Fruit fly (Drosophila melanogaster) whole organism, embryonic: ENCODE measurements around the gene bun.
A peak's percentile ranks its signal among the peaks of the same experiment; 100 is the strongest.

Experiments used
- Bdp1 ChIP-seq: fragments of 200-800 bp; sonication (Bioruptor generic); optimal IDR thresholded peaks from 3 replicates; lab custom pipeline; 2016; ENCODE audit warnings: missing biosample characterization, missing genetic modification characterization
- CG1024 ChIP-seq: fragments of 200-800 bp; sonication (Bioruptor generic); IDR thresholded peaks from 2 replicates; pipeline ENCODE4 v1.3.6; 2022; ENCODE audit warnings: missing biosample characterization, missing genetic modification characterization
- CG10543 ChIP-seq: fragments of 200-800 bp; sonication (Bioruptor generic); optimal IDR thresholded peaks from 3 replicates; lab custom pipeline; 2017; ENCODE audit warnings: missing biosample characterization, mild to moderate bottlenecking, missing genetic modification characterization, moderate library complexity
- CG12071 ChIP-seq: fragments of 200-800 bp; sonication (Bioruptor generic); optimal IDR thresholded peaks from 3 replicates; lab custom pipeline; 2018; ENCODE audit warnings: missing biosample characterization, mild to moderate bottlenecking, missing genetic modification characterization
- CG12769 ChIP-seq: fragments of 200-800 bp; sonication (Bioruptor generic); optimal IDR thresholded peaks from 2 replicates; lab custom pipeline; 2019; ENCODE audit warnings: missing biosample characterization, mild to moderate bottlenecking, missing genetic modification characterization, moderate library complexity
- CG13424 ChIP-seq: fragments of 200-800 bp; sonication (Bioruptor generic); optimal IDR thresholded peaks from 2 replicates; lab custom pipeline; 2019; ENCODE audit warnings: missing biosample characterization, mild to moderate bottlenecking, missing genetic modification characterization, moderate library complexity
- CG15269 ChIP-seq: fragments of 200-800 bp; sonication (Bioruptor generic); optimal IDR thresholded peaks from 2 replicates; lab custom pipeline; 2018; ENCODE audit warnings: missing biosample characterization, mild to moderate bottlenecking, missing genetic modification characterization, moderate library complexity
- CG15696 ChIP-seq: fragments of 200-800 bp; sonication (Bioruptor generic); optimal IDR thresholded peaks from 2 replicates; lab custom pipeline; 2019; ENCODE audit warnings: missing biosample characterization, mild to moderate bottlenecking, missing genetic modification characterization, moderate library complexity
- CG1603 ChIP-seq: fragments of 200-800 bp; sonication (Bioruptor generic); optimal IDR thresholded peaks from 2 replicates; lab custom pipeline; 2019; ENCODE audit warnings: missing biosample characterization, mild to moderate bottlenecking, missing genetic modification characterization, moderate library complexity
- CG17385 ChIP-seq: fragments of 200-800 bp; sonication (Bioruptor generic); optimal IDR thresholded peaks from 3 replicates; lab custom pipeline; 2018; ENCODE audit warnings: missing biosample characterization, mild to moderate bottlenecking, missing genetic modification characterization
- CG17568 ChIP-seq: fragments of 200-800 bp; sonication (Bioruptor generic); optimal IDR thresholded peaks from 2 replicates; lab custom pipeline; 2018; ENCODE audit warnings: missing biosample characterization, mild to moderate bottlenecking, missing genetic modification characterization, moderate library complexity
- CG1792 ChIP-seq: fragments of 200-800 bp; sonication (Bioruptor generic); optimal IDR thresholded peaks from 2 replicates; lab custom pipeline; 2016; ENCODE audit warnings: missing biosample characterization, missing genetic modification characterization
- CG2712 ChIP-seq: fragments of 200-800 bp; optimal IDR thresholded peaks from 3 replicates; lab custom pipeline; 2019; ENCODE audit warnings: missing biosample characterization, mild to moderate bottlenecking, missing genetic modification characterization, moderate library complexity
- CG3407 ChIP-seq: fragments of 200-800 bp; sonication (Bioruptor generic); optimal IDR thresholded peaks from 2 replicates; lab custom pipeline; 2018; ENCODE audit warnings: missing biosample characterization, mild to moderate bottlenecking, missing genetic modification characterization
- CG34422 ChIP-seq: fragments of 200-800 bp; sonication (Bioruptor generic); IDR thresholded peaks from 3 replicates; pipeline ENCODE4 v1.3.6; 2022; ENCODE audit warnings: missing biosample characterization, missing genetic modification characterization
- CG6813 ChIP-seq: fragments of 200-800 bp; sonication (Bioruptor generic); optimal IDR thresholded peaks from 2 replicates; lab custom pipeline; 2017; ENCODE audit warnings: missing biosample characterization, missing genetic modification characterization, mild to moderate bottlenecking, moderate library complexity, missing genetic modification reagents
- CG7556 ChIP-seq: fragments of 200-800 bp; sonication (Bioruptor generic); optimal IDR thresholded peaks from 2 replicates; lab custom pipeline; 2017; ENCODE audit warnings: missing biosample characterization, mild to moderate bottlenecking, missing genetic modification characterization
- CG7987 ChIP-seq: fragments of 200-800 bp; sonication (Bioruptor generic); optimal IDR thresholded peaks from 2 replicates; lab custom pipeline; 2018; ENCODE audit warnings: missing biosample characterization, mild to moderate bottlenecking, missing genetic modification characterization, moderate library complexity
- CG8281 ChIP-seq: fragments of 200-800 bp; sonication (Bioruptor generic); optimal IDR thresholded peaks from 2 replicates; lab custom pipeline; 2018; ENCODE audit warnings: missing biosample characterization, mild to moderate bottlenecking, missing genetic modification characterization, moderate library complexity
- CG8359 ChIP-seq: fragments of 200-800 bp; sonication (Bioruptor generic); optimal IDR thresholded peaks from 2 replicates; lab custom pipeline; 2017; ENCODE audit warnings: missing biosample characterization, mild to moderate bottlenecking, missing genetic modification characterization, borderline replicate concordance
- CG8944 ChIP-seq: fragments of 200-800 bp; sonication (Bioruptor generic); optimal IDR thresholded peaks from 3 replicates; lab custom pipeline; 2016; ENCODE audit warnings: missing biosample characterization, missing genetic modification characterization
- CoRest ChIP-seq: fragments of 200-800 bp; sonication (Bioruptor generic); optimal IDR thresholded peaks from 3 replicates; lab custom pipeline; 2018; ENCODE audit warnings: missing biosample characterization, mild to moderate bottlenecking, missing genetic modification characterization, moderate library complexity
- Hey ChIP-seq: fragments of 200-800 bp; sonication (Bioruptor generic); optimal IDR thresholded peaks from 3 replicates; lab custom pipeline; 2018; ENCODE audit warnings: missing biosample characterization, mild to moderate bottlenecking, missing genetic modification characterization
- Med ChIP-seq: fragments of 200-800 bp; sonication (Bioruptor generic); peaks from one replicate; lab custom pipeline; 2016; ENCODE audit warnings: missing biosample characterization, missing genetic modification characterization, mild to moderate bottlenecking, inconsistent platforms, moderate library complexity
- Oaz ChIP-seq: fragments of 200-800 bp; sonication (Bioruptor generic); IDR thresholded peaks from 2 replicates; pipeline ENCODE4 v1.3.6; 2022; ENCODE audit warnings: missing biosample characterization, missing genetic modification characterization
- Optix ChIP-seq: fragments of 200-800 bp; sonication (Bioruptor generic); IDR thresholded peaks from 3 replicates; pipeline ENCODE4 v1.3.6; 2022; ENCODE audit warnings: missing biosample characterization, missing genetic modification characterization
- Pdp1 ChIP-seq, 2 experiments: fragments of 200-800 bp; sonication (Bioruptor generic); optimal IDR thresholded peaks; 3 replicates each; lab custom pipeline; 2016; ENCODE audit warnings: missing biosample characterization in 2 of 2, missing genetic modification characterization in 2 of 2, mild to moderate bottlenecking in 1 of 2, moderate library complexity in 1 of 2
- Ptx1 ChIP-seq: fragments of 200-800 bp; sonication (Bioruptor generic); IDR thresholded peaks from 2 replicates; pipeline ENCODE4 v1.3.6; 2022; ENCODE audit warnings: missing biosample characterization, missing genetic modification characterization
- Rfx ChIP-seq: fragments of 200-800 bp; sonication (Bioruptor generic); IDR thresholded peaks from 2 replicates; pipeline ENCODE4 v1.3.6; 2022; ENCODE audit warnings: missing biosample characterization, missing genetic modification characterization
- Sox100B ChIP-seq: fragments of 200-800 bp; sonication (Bioruptor generic); optimal IDR thresholded peaks from 3 replicates; lab custom pipeline; 2018; ENCODE audit warnings: missing biosample characterization, mild to moderate bottlenecking, missing genetic modification characterization
- Sox102F ChIP-seq: fragments of 200-800 bp; sonication (Bioruptor generic); optimal IDR thresholded peaks from 2 replicates; lab custom pipeline; 2018; ENCODE audit warnings: missing biosample characterization, mild to moderate bottlenecking, missing genetic modification characterization, moderate library complexity
- aop ChIP-seq: fragments of 200-800 bp; sonication (Bioruptor generic); IDR thresholded peaks from 2 replicates; pipeline ENCODE4 v1.3.6; 2022; ENCODE audit warnings: missing biosample characterization, missing genetic modification characterization
- bbx ChIP-seq: fragments of 200-800 bp; sonication (Bioruptor generic); IDR thresholded peaks from 2 replicates; pipeline ENCODE4 v1.3.6; 2022; ENCODE audit warnings: missing biosample characterization, missing genetic modification characterization; ENCODE audit not compliant: partially characterized antibody
- ci ChIP-seq: fragments of 200-800 bp; sonication (Bioruptor generic); IDR thresholded peaks from 3 replicates; pipeline ENCODE4 v1.3.6; 2022; ENCODE audit warnings: missing biosample characterization, missing genetic modification characterization
- en ChIP-seq: fragments of 200-800 bp; sonication (Bioruptor generic); optimal IDR thresholded peaks from 2 replicates; lab custom pipeline; 2016; ENCODE audit warnings: missing biosample characterization, missing genetic modification characterization
- fd64A ChIP-seq: fragments of 200-800 bp; sonication (Bioruptor generic); optimal IDR thresholded peaks from 3 replicates; lab custom pipeline; 2018; ENCODE audit warnings: missing biosample characterization, mild to moderate bottlenecking, missing genetic modification characterization
- fru ChIP-seq: fragments of >200 bp; optimal IDR thresholded peaks from 2 replicates; lab custom pipeline; 2017
- gsb-n ChIP-seq: fragments of 200-800 bp; sonication (Bioruptor generic); optimal IDR thresholded peaks from 3 replicates; lab custom pipeline; 2018; ENCODE audit warnings: missing biosample characterization, mild to moderate bottlenecking, missing genetic modification characterization
- kah ChIP-seq: fragments of 200-800 bp; sonication (Bioruptor generic); optimal IDR thresholded peaks from 2 replicates; lab custom pipeline; 2018; ENCODE audit warnings: missing biosample characterization, mild to moderate bottlenecking, missing genetic modification characterization
- mirr ChIP-seq: fragments of 200-800 bp; sonication (Bioruptor generic); optimal IDR thresholded peaks from 3 replicates; lab custom pipeline; 2018; ENCODE audit warnings: missing biosample characterization, mild to moderate bottlenecking, missing genetic modification characterization
- nau ChIP-seq: fragments of 200-800 bp; sonication (Bioruptor generic); optimal IDR thresholded peaks from 3 replicates; lab custom pipeline; 2017; ENCODE audit warnings: missing biosample characterization, mild to moderate bottlenecking, missing genetic modification characterization, missing genetic modification reagents
- org-1 ChIP-seq: fragments of 200-800 bp; sonication (Bioruptor generic); optimal IDR thresholded peaks from 2 replicates; lab custom pipeline; 2017; ENCODE audit warnings: missing biosample characterization, missing genetic modification characterization
- pan ChIP-seq, 4 experiments: fragments of >200 bp in 3 of 4; fragments of 200-800 bp in 1 of 4; sonication (Bioruptor generic) in 1 of 4; optimal IDR thresholded peaks in 3 of 4; IDR thresholded peaks in 1 of 4; 2 replicates each; pipeline versions ENCODE4 v1.3.6 to Lab custom; 2017 to 2022; ENCODE audit warnings: missing biosample characterization in 2 of 4, missing genetic modification characterization in 2 of 4, mixed read lengths in 1 of 4
- pros ChIP-seq: fragments of 200-800 bp; sonication (Bioruptor generic); optimal IDR thresholded peaks from 3 replicates; lab custom pipeline; 2019; ENCODE audit warnings: missing biosample characterization, mild to moderate bottlenecking, missing genetic modification characterization, moderate library complexity
- schlank ChIP-seq: fragments of 200-800 bp; sonication (Bioruptor generic); optimal IDR thresholded peaks from 2 replicates; lab custom pipeline; 2018; ENCODE audit warnings: missing biosample characterization, mild to moderate bottlenecking, missing genetic modification characterization
- scrt ChIP-seq: fragments of 200-800 bp; sonication (Bioruptor generic); optimal IDR thresholded peaks from 2 replicates; lab custom pipeline; 2018; ENCODE audit warnings: missing biosample characterization, mild to moderate bottlenecking, missing genetic modification characterization, moderate library complexity
- sqz ChIP-seq: fragments of 200-800 bp; sonication (Bioruptor generic); optimal IDR thresholded peaks from 3 replicates; lab custom pipeline; 2018; ENCODE audit warnings: missing biosample characterization, mild to moderate bottlenecking, missing genetic modification characterization
- unpg ChIP-seq: fragments of 200-800 bp; sonication (Bioruptor generic); optimal IDR thresholded peaks from 3 replicates; lab custom pipeline; 2018; ENCODE audit warnings: missing biosample characterization, mild to moderate bottlenecking, missing genetic modification characterization, moderate library complexity
- vvl ChIP-seq: fragments of 200-800 bp; sonication (Bioruptor generic); IDR thresholded peaks from 2 replicates; pipeline ENCODE4 v1.3.6; 2022; ENCODE audit warnings: missing biosample characterization, missing genetic modification characterization

Gene bun

dm6 chr2L:12463037-12463436 lies 83.4 kb downstream of the bun start (continued):
- TF ChIP-seq CG15269 (tag; lab: Kevin White, UChicago) (peak; percentile 10), Optix (GFP tag; lab: Robert Waterston, UW) (no peak), CG34422 (GFP tag; lab: Robert Waterston, UW) (no peak), Rfx (GFP tag; lab: Robert Waterston, UW) (peak; percentile 32; the same call in 1 of the 2 replicates), Sox100B (GFP tag; lab: Kevin White, UChicago) (peak; percentile 40), CG13424 (tag; lab: Kevin White, UChicago) (peak; percentile 31), Med (GFP tag; lab: Kevin White, UChicago) (peak; percentile 79), gsb-n (tag; lab: Kevin White, UChicago) (no peak), schlank (tag; lab: Kevin White, UChicago) (peak; percentile 2), CG7987 (GFP tag; lab: Kevin White, UChicago) (peak; percentile 66), fru (lab: Kevin White, UChicago) (no peak), CG10543 (GFP tag; lab: Kevin White, UChicago) (peak; percentile 67), CG1792 (peak; percentile 16), CoRest (tag; lab: Kevin White, UChicago) (no peak), sqz (GFP tag; lab: Kevin White, UChicago) (peak; percentile 13), pros (GFP tag; lab: Kevin White, UChicago) (no peak), CG8359 (GFP tag; lab: Kevin White, UChicago) (peak; percentile 39), CG17385 (GFP tag; lab: Kevin White, UChicago) (peak; percentile 17), fd64A (GFP tag; lab: Kevin White, UChicago) (peak; percentile 63), bbx (GFP tag; lab: Robert Waterston, UW) (no peak), CG8281 (tag; lab: Kevin White, UChicago) (peak; percentile 6), CG7556 (GFP tag; lab: Kevin White, UChicago) (peak; percentile 14), CG8944 (peak; percentile 11), Sox102F (GFP tag; lab: Kevin White, UChicago) (peak; percentile 27), CG12071 (GFP tag; lab: Kevin White, UChicago) (peak; percentile 66), Hey (tag; lab: Kevin White, UChicago) (peak; percentile 1), pan (optimal IDR thresholded peaks at IDR 0.05; lab: Kevin White, UChicago) (no peak), pan (GFP tag; optimal IDR thresholded peaks at IDR 0.05 in 1 of 2, IDR thresholded peaks at IDR 0.05 in 1 of 2) (peak in 1 of 2 experiments; percentile 36), CG6813 (GFP tag; lab: Kevin White, UChicago) (peak; percentile 33), nau (GFP tag; lab: Kevin White, UChicago) (peak; percentile 50), kah (peak; percentile 24), org-1 (GFP tag; lab: Kevin White, UChicago) (peak; percentile 10), ci (peak; percentile 32; the same call in 1 of the 3 replicates), CG17568 (GFP tag; lab: Kevin White, UChicago) (peak; percentile 71), CG1603 (peak; percentile 36), en (GFP tag; lab: Kevin White, UChicago) (no peak), CG15696 (tag; lab: Kevin White, UChicago) (no peak), Bdp1 (GFP tag; lab: Kevin White, UChicago) (no peak), CG12769 (tag; lab: Kevin White, UChicago) (peak; percentile 28), aop (no peak), mirr (GFP tag; lab: Kevin White, UChicago) (peak; percentile 53), vvl (GFP tag; lab: Robert Waterston, UW) (peak; percentile 57), CG2712 (tag; lab: Kevin White, UChicago) (peak; percentile 8), Oaz (no peak), Ptx1 (GFP tag; lab: Robert Waterston, UW) (0 out of 2 replicates have a peak, but pooled peaks have one; percentile 33), scrt (GFP tag; lab: Kevin White, UChicago) (peak; percentile 8), CG3407 (GFP tag; lab: Kevin White, UChicago) (peak; percentile 4), unpg (GFP tag; lab: Kevin White, UChicago) (peak; percentile 19), Pdp1 (GFP tag; optimal IDR thresholded peaks at IDR 0.05; lab: Kevin White, UChicago) (peak in 1 of 2 experiments; percentile 83), CG1024 (GFP tag; lab: Robert Waterston, UW) (0 out of 2 replicates have a peak, but pooled peaks have one; percentile 3)
